Worm (Caenorhabditis elegans) whole organism, early embryonic: Measurements from ENCODE around the gene C23H4.8.

Source experiments
- B0310.2 ChIP-seq: sonication (generic microtip); optimal IDR thresholded peaks from 2 replicates; lab custom pipeline; 2016; ENCODE audit warnings: mild to moderate bottlenecking, missing genetic modification characterization, missing compliant biosample characterization
- F13C5.2 ChIP-seq: sonication (generic microtip); optimal IDR thresholded peaks from 2 replicates; lab custom pipeline; 2017; ENCODE audit warnings: mild to moderate bottlenecking, missing genetic modification characterization, inconsistent platforms, missing compliant biosample characterization
- aly-1 ChIP-seq: sonication (generic microtip); optimal IDR thresholded peaks from 2 replicates; lab custom pipeline; 2016; ENCODE audit warnings: missing genetic modification characterization, missing compliant biosample characterization
- ama-1 ChIP-seq: fragments of 150-350 bp; optimal IDR thresholded peaks from 2 replicates; lab custom pipeline; 2014
- ceh-13 ChIP-seq: fragments of 200-800 bp; sonication (Bioruptor generic); optimal IDR thresholded peaks from 2 replicates; lab custom pipeline; 2018; ENCODE audit warnings: mild to moderate bottlenecking, missing genetic modification characterization, missing compliant biosample characterization
- ceh-36 ChIP-seq: sonication (generic microtip); optimal IDR thresholded peaks from 2 replicates; lab custom pipeline; 2016; ENCODE audit warnings: missing genetic modification characterization, inconsistent platforms, missing compliant biosample characterization
- hmbx-1 ChIP-seq: sonication (generic microtip); optimal IDR thresholded peaks from 2 replicates; lab custom pipeline; 2016; ENCODE audit warnings: mild to moderate bottlenecking, missing genetic modification characterization, missing compliant biosample characterization
- hmg-4 ChIP-seq: fragments of 200-800 bp; sonication (Bioruptor generic); optimal IDR thresholded peaks from 2 replicates; lab custom pipeline; 2018; ENCODE audit warnings: mild to moderate bottlenecking, missing genetic modification characterization, missing compliant biosample characterization
- hnd-1 ChIP-seq: sonication (generic microtip); optimal IDR thresholded peaks from 2 replicates; lab custom pipeline; 2016; ENCODE audit warnings: missing genetic modification characterization, missing compliant biosample characterization
- pes-1 ChIP-seq: fragments of 200-800 bp; sonication (Bioruptor generic); IDR thresholded peaks from 2 replicates; pipeline ENCODE4 v1.3.6; 2022; ENCODE audit warnings: missing genetic modification reagents, missing genetic modification characterization, missing compliant biosample characterization
- tbx-11 ChIP-seq: fragments of 200-800 bp; sonication (Bioruptor generic); IDR thresholded peaks from 2 replicates; pipeline ENCODE4 v1.3.6; 2022; ENCODE audit warnings: missing genetic modification characterization, missing compliant biosample characterization
- tbx-37 ChIP-seq: fragments of 200-800 bp; sonication (Bioruptor generic); conservative IDR thresholded peaks from 2 replicates; pipeline ENCODE4 v1.3.6; 2022; ENCODE audit warnings: missing genetic modification reagents, missing genetic modification characterization, missing compliant biosample characterization
- tra-4 ChIP-seq: sonication (generic microtip); optimal IDR thresholded peaks from 2 replicates; lab custom pipeline; 2017; ENCODE audit warnings: missing genetic modification characterization, missing compliant biosample characterization

DNA sequence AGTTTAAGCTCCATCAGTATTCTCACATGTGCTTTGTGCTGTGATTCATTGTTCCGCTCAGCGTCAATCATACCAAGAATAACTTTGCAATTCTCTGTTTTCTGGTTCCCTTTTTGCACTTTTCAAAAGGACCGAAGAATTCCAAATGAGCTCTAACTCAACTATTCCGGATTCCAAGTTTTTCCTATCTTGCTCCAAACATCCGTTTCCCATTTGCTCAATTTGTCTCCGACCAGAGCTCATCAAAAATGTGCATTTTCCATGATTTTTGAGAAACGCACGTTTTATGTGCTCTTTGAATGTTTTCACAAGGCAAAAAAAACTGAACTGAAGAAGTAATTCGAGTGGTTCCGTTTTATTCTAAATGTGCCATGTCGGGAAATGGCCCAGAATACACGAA, 18.7 kb upstream of the C23H4.8 start:
- no peak for TF ChIP-seq F13C5.2 (tag; lab: Kevin White, UChicago)
- TF ChIP-seq ama-1 (lab: Kevin White, UChicago): no peak
- no peak for TF ChIP-seq ceh-36 (tag; lab: Kevin White, UChicago)
- no peak for TF ChIP-seq hnd-1
- TF ChIP-seq tbx-11: no peak
- TF ChIP-seq tra-4: no peak
- no peak for TF ChIP-seq ceh-13 (GFP tag; lab: Kevin White, UChicago)
- TF ChIP-seq aly-1 (tag; lab: Kevin White, UChicago): no peak
- no peak for TF ChIP-seq hmbx-1 (tag; lab: Kevin White, UChicago)
- no peak for TF ChIP-seq tbx-37 (GFP tag; lab: Robert Waterston, UW)
- TF ChIP-seq B0310.2 (tag; lab: Kevin White, UChicago): no peak
- no peak for TF ChIP-seq hmg-4
- no peak for TF ChIP-seq pes-1 (GFP tag; lab: Robert Waterston, UW)
